Fruit fly (Drosophila melanogaster): ENCODE data around the gene CG42699.

dm6 chrX:5718476-5719012 is 45.8 kb upstream of the CG42699 start:
- TF ChIP-seq ovo (GFP tag; optimal IDR thresholded peaks at IDR 0.05) (peak; percentile 68), bab1 (GFP tag; optimal IDR thresholded peaks at IDR 0.05) (peak; percentile 25), pad (GFP tag; optimal IDR thresholded peaks at IDR 0.05) (peak; percentile 77), CG14711 (tag; optimal IDR thresholded peaks at IDR 0.05) (peak; percentile 89), CG33017 (tag; optimal IDR thresholded peaks at IDR 0.05) (peak; percentile 90)

Data from whole organism, adult.